Fruit fly (Drosophila melanogaster): ENCODE data around the gene sgl.

DNA sequence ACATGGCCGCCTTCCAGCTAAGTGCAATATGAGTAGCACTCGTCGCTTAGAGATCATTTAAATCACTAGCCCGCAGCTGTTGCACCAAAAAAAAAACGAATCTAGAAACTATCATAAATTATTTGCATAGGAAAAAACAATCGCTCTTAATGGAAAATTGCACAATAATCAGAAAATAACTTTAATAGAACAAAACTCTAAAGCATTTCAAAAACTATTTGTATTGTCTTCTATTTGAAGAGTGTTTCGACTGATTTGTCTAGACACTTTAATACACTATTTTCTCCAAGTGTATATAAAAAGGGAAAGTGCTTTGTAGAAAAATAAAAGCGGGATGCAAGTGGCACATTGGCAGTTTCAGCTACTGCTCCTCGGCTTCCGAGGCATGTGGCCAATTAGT lies 41.9 kb upstream of the sgl start:
- no peak for TF ChIP-seq CG32121 (GFP tag; IDR thresholded peaks at IDR 0.05)
- TF ChIP-seq CG15710 (tag; optimal IDR thresholded peaks at IDR 0.05) = no peak
- TF ChIP-seq Ets98B (GFP tag; IDR thresholded peaks at IDR 0.05) = no peak
- TF ChIP-seq Pif1A (GFP tag; optimal IDR thresholded peaks at IDR 0.05) = no peak
- no peak for TF ChIP-seq D1 (tag; optimal IDR thresholded peaks at IDR 0.05)
- TF ChIP-seq CG17806 (tag; optimal IDR thresholded peaks at IDR 0.05) = no peak
- TF ChIP-seq CG8301 (tag; optimal IDR thresholded peaks at IDR 0.05) = no peak
- TF ChIP-seq EcR (GFP tag; optimal IDR thresholded peaks at IDR 0.05) = no peak

All from whole organism, pupa.